Fruit fly (Drosophila melanogaster): Measurements from ENCODE around the gene PH4alphaEFB.

dm6 chr3R:30461608-30462243 lies 4.1 kb upstream of the PH4alphaEFB start:
- peak; percentile 45 for TF ChIP-seq Lpt (GFP tag; optimal IDR thresholded peaks at IDR 0.05)
- TF ChIP-seq net (GFP tag; optimal IDR thresholded peaks at IDR 0.05) = peak; percentile 36
- peak; percentile 22 for TF ChIP-seq Sox15 (GFP tag; optimal IDR thresholded peaks at IDR 0.05)
- peak; percentile 58 for TF ChIP-seq pdm3 (GFP tag; optimal IDR thresholded peaks at IDR 0.05)
- TF ChIP-seq vri (GFP tag; optimal IDR thresholded peaks at IDR 0.05) = peak; percentile 7
- TF ChIP-seq CG11294 (GFP tag; IDR thresholded peaks at IDR 0.05) = no peak
- peak; percentile 48 for TF ChIP-seq Sox14 (GFP tag; optimal IDR thresholded peaks at IDR 0.05)
- TF ChIP-seq spab (GFP tag; optimal IDR thresholded peaks at IDR 0.05) = peak; percentile 43
- peak; percentile 52 for TF ChIP-seq CG3032 (tag; optimal IDR thresholded peaks at IDR 0.05)

Measured in whole organism, prepupa.